Worm (Caenorhabditis elegans): Measurements from ENCODE around the gene K03D3.5.

ce11 chrIV:16320866-16321265, 556 bp upstream of the K03D3.5 start, which contains the start of gene srz-61:
- TF ChIP-seq alr-1 (tag; optimal IDR thresholded peaks at IDR 0.05) (no peak), C34F6.9 (tag; optimal IDR thresholded peaks at IDR 0.05) (no peak), ZK546.5 (tag; optimal IDR thresholded peaks at IDR 0.05) (no peak), nhr-25 (tag; optimal IDR thresholded peaks at IDR 0.05) (no peak), lin-39 (tag; optimal IDR thresholded peaks at IDR 0.05) (no peak), ceh-82 (tag; optimal IDR thresholded peaks at IDR 0.05) (no peak), skn-1 (tag; optimal IDR thresholded peaks at IDR 0.05) (no peak), nhr-237 (tag; optimal IDR thresholded peaks at IDR 0.05) (no peak), aly-2 (tag; optimal IDR thresholded peaks at IDR 0.05) (no peak), ama-1 (optimal IDR thresholded peaks at IDR 0.05) (no peak), blmp-1 (tag; optimal IDR thresholded peaks at IDR 0.05; ENCODE audit: insufficient read depth) (no peak), fos-1 (tag; optimal IDR thresholded peaks at IDR 0.05) (no peak), nhr-10 (tag; optimal IDR thresholded peaks at IDR 0.05) (no peak), ztf-4 (tag; optimal IDR thresholded peaks at IDR 0.05) (no peak)

Measured in whole organism, L2 larva.